Worm (Caenorhabditis elegans): ENCODE results near the gene shl-1.

DNA sequence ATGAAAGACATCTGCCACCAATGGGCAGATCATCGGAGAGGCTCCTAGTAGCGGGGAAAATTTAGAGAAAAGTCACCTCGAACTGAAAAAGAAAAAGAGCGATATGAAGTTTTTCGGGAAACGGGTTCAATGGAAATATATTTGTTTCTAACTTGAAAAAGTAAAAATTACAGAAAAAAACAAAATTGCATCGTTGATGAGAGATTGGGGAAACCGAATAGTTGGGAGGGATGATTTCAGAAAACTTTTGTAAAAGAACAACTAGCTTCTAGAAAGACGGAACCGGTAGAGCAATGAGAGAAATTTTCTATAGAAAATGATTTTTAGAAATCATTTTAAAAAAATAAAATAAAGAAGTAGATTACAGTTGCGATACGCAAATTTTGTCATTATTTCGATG lies 5.5 kb downstream of the shl-1 start:
- TF ChIP-seq flt-1 (GFP tag; IDR thresholded peaks at IDR 0.05) (no peak), ztf-23 (GFP tag; IDR thresholded peaks at IDR 0.05) (no peak), med-1 (GFP tag; optimal IDR thresholded peaks at IDR 0.05; ENCODE audit: insufficient read depth) (no peak), cog-1 (tag; optimal IDR thresholded peaks at IDR 0.05) (no peak)

Measured in whole organism, midembryonic.